Fruit fly (Drosophila melanogaster): Measurements from ENCODE around the gene CG4822.
A peak's percentile ranks its signal among the peaks of the same experiment; 100 is the strongest.

Gene CG4822

DNA sequence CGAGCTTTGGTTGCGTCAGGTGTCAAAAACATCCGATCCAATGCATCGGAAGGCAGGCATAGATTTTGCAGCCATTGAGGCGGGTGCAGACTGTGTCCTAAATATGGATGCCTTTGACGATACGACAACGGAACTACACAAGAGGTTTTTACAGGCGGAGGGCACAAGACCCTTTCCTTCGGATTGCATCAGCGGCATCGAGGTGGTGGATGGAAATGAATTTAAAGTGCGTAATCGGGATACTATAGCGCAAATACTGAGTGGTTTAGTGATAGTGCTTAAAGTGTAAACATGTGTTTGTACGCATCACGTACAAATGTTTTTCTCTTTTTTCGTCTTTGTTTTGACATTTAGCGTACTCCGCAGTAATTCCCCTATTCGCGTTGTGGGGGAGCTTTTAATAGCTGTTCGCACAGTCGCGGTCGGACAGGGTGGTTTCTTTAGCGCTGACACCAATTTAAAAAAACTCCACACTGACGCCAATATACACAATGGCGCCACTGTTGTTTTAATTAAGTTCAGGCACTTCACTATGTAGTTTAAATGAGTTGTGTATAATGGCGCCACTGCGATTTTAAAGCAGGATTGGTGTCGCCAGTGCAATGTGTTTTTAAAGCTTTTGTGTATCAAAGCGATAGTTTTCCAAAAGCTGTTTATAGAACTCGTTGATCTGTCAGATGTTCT lies 48.7 kb downstream of the CG4822 start (continued):
- TF ChIP-seq pb (GFP tag; optimal IDR thresholded peaks at IDR 0.05): peak; percentile 12
- peak; percentile 63 for TF ChIP-seq bbx (GFP tag; IDR thresholded peaks at IDR 0.05; ENCODE audit: partially characterized antibody)
- TF ChIP-seq HmgD (GFP tag; optimal IDR thresholded peaks at IDR 0.05): no peak
- TF ChIP-seq CG32532 (GFP tag; IDR thresholded peaks at IDR 0.05): peak; percentile 82; the same call in 1 of the 2 replicates
- peak; percentile 49 for TF ChIP-seq PHDP (tag; optimal IDR thresholded peaks at IDR 0.05)
- TF ChIP-seq CG8359 (GFP tag; optimal IDR thresholded peaks at IDR 0.05; ENCODE audit: borderline replicate concordance): no peak
- no peak for TF ChIP-seq CG3065 (GFP tag; optimal IDR thresholded peaks at IDR 0.05)
- peak; percentile 44 for TF ChIP-seq CG2120 (GFP tag; optimal IDR thresholded peaks at IDR 0.05)
- peak; percentile 55 for TF ChIP-seq Hr3 (GFP tag; optimal IDR thresholded peaks at IDR 0.05)
- no peak; the same call in 1 of the 3 replicates for TF ChIP-seq CG11456 (GFP tag; IDR thresholded peaks at IDR 0.05)
- TF ChIP-seq CG1603 (tag; optimal IDR thresholded peaks at IDR 0.05): peak; percentile 58
- TF ChIP-seq Sry-δ (GFP tag; optimal IDR thresholded peaks at IDR 0.05): peak; percentile 78
- TF ChIP-seq MESR4 (GFP tag; optimal IDR thresholded peaks at IDR 0.05): no peak
- no peak for TF ChIP-seq twi (tag; optimal IDR thresholded peaks at IDR 0.05)
- TF ChIP-seq Atf6 (GFP tag; IDR thresholded peaks at IDR 0.05): no peak
- TF ChIP-seq NK7.1 (GFP tag; optimal IDR thresholded peaks at IDR 0.05): no peak
- 0 out of 2 replicates have a peak, but pooled peaks have one; percentile 6 for TF ChIP-seq peb (GFP tag; IDR thresholded peaks at IDR 0.05)
- no peak for TF ChIP-seq nmo (GFP tag; optimal IDR thresholded peaks at IDR 0.05)
- TF ChIP-seq CG7786 (GFP tag; optimal IDR thresholded peaks at IDR 0.05): no peak
- TF ChIP-seq MTF-1 (GFP tag; optimal IDR thresholded peaks at IDR 0.05; ENCODE audit: borderline replicate concordance): no peak
- TF ChIP-seq B-H2 (GFP tag; optimal IDR thresholded peaks at IDR 0.05): peak; percentile 83
- TF ChIP-seq BtbVII (GFP tag; optimal IDR thresholded peaks at IDR 0.05): peak; percentile 4
- peak; percentile 58 for TF ChIP-seq Xbp1 (GFP tag; optimal IDR thresholded peaks at IDR 0.05)
- TF ChIP-seq D (optimal IDR thresholded peaks at IDR 0.05): no peak
- TF ChIP-seq D (GFP tag; optimal IDR thresholded peaks at IDR 0.05): no peak
- TF ChIP-seq Poxn (GFP tag; IDR thresholded peaks at IDR 0.05): no peak
- peak; percentile 49; the same call in 1 of the 2 replicates for TF ChIP-seq CG32767 (GFP tag; IDR thresholded peaks at IDR 0.05)
- TF ChIP-seq CG34376 (GFP tag; optimal IDR thresholded peaks at IDR 0.05): peak; percentile 4
- TF ChIP-seq CG4730 (GFP tag; IDR thresholded peaks at IDR 0.05): peak; percentile 45; the same call in 1 of the 2 replicates
- TF ChIP-seq maf-S (GFP tag; optimal IDR thresholded peaks at IDR 0.05): peak; percentile 10
- TF ChIP-seq Camta (GFP tag; optimal IDR thresholded peaks at IDR 0.05): peak; percentile 39
- no peak for TF ChIP-seq CG6765 (GFP tag; optimal IDR thresholded peaks at IDR 0.05)
- no peak for TF ChIP-seq dm (GFP tag; optimal IDR thresholded peaks at IDR 0.05)
- TF ChIP-seq CG34422 (GFP tag; IDR thresholded peaks at IDR 0.05): no peak
- TF ChIP-seq Dip3 (GFP tag; optimal IDR thresholded peaks at IDR 0.05): no peak
- TF ChIP-seq GATAe (GFP tag; conservative IDR thresholded peaks at IDR 0.05): no peak
- TF ChIP-seq stwl (tag; optimal IDR thresholded peaks at IDR 0.05): peak; percentile 2
- peak; percentile 47 for TF ChIP-seq Sox102F (GFP tag; optimal IDR thresholded peaks at IDR 0.05)
- TF ChIP-seq CG10321 (GFP tag; IDR thresholded peaks at IDR 0.05): 0 out of 2 replicates have a peak, but pooled peaks have one; percentile 31
- TF ChIP-seq Scr (GFP tag; IDR thresholded peaks at IDR 0.05; ENCODE audit: partially characterized antibody): peak; percentile 54; the same call in 1 of the 2 replicates
- no peak for TF ChIP-seq fd64A (GFP tag; optimal IDR thresholded peaks at IDR 0.05)
- no peak for TF ChIP-seq CG6854 (GFP tag; optimal IDR thresholded peaks at IDR 0.05)
- TF ChIP-seq Tbp (GFP tag; optimal IDR thresholded peaks at IDR 0.05): no peak
- no peak for TF ChIP-seq H2.0 (GFP tag; IDR thresholded peaks at IDR 0.05)
- TF ChIP-seq CG4707 (GFP tag; optimal IDR thresholded peaks at IDR 0.05): no peak
- TF ChIP-seq CG2116 (GFP tag; optimal IDR thresholded peaks at IDR 0.05): peak; percentile 57
- no peak for TF ChIP-seq CG2889 (GFP tag; IDR thresholded peaks at IDR 0.05)
- TF ChIP-seq salm (tag; optimal IDR thresholded peaks at IDR 0.05): no peak
- TF ChIP-seq Dp (GFP tag; optimal IDR thresholded peaks at IDR 0.05): peak; percentile 55
- no peak for TF ChIP-seq CG4820 (GFP tag; optimal IDR thresholded peaks at IDR 0.05)

Data from whole organism, embryonic.